Fruit fly (Drosophila melanogaster) whole organism, embryonic: ENCODE measurements around the gene CG5056.

ENCODE experiments used
- ATbp ChIP-seq: fragments of 200-800 bp; sonication (Bioruptor generic); optimal IDR thresholded peaks from 2 replicates; lab custom pipeline; 2017; ENCODE audit warnings: missing biosample characterization, mild to moderate bottlenecking, missing genetic modification characterization, missing genetic modification reagents
- Atf3 ChIP-seq: fragments of 200-800 bp; sonication (Bioruptor generic); optimal IDR thresholded peaks from 3 replicates; lab custom pipeline; 2016; ENCODE audit warnings: missing biosample characterization, missing genetic modification characterization
- CG10462 ChIP-seq: fragments of 200-800 bp; sonication (Bioruptor generic); optimal IDR thresholded peaks from 2 replicates; lab custom pipeline; 2016; ENCODE audit warnings: missing biosample characterization, missing genetic modification characterization
- CG10654 ChIP-seq: fragments of 200-800 bp; sonication (Bioruptor generic); optimal IDR thresholded peaks from 2 replicates; lab custom pipeline; 2016; ENCODE audit warnings: missing biosample characterization, missing genetic modification characterization
- CG12236 ChIP-seq: fragments of 200-800 bp; sonication (Bioruptor generic); optimal IDR thresholded peaks from 2 replicates; lab custom pipeline; 2016; ENCODE audit warnings: missing biosample characterization, missing genetic modification characterization
- CG12299 ChIP-seq: fragments of 200-800 bp; sonication (Bioruptor generic); optimal IDR thresholded peaks from 2 replicates; lab custom pipeline; 2018; ENCODE audit warnings: missing biosample characterization, mild to moderate bottlenecking, missing genetic modification characterization
- CG12942 ChIP-seq: fragments of 200-800 bp; sonication (Bioruptor generic); optimal IDR thresholded peaks from 3 replicates; lab custom pipeline; 2016; ENCODE audit warnings: missing biosample characterization, missing genetic modification characterization
- CG14441 ChIP-seq: fragments of 200-800 bp; sonication (Bioruptor generic); IDR thresholded peaks from 2 replicates; pipeline ENCODE4 v1.3.6; 2022; ENCODE audit warnings: missing biosample characterization, missing genetic modification characterization
- CG1602 ChIP-seq: fragments of 200-800 bp; sonication (Bioruptor generic); optimal IDR thresholded peaks from 3 replicates; lab custom pipeline; 2016; ENCODE audit warnings: missing biosample characterization, missing genetic modification characterization
- CG1603 ChIP-seq: fragments of 200-800 bp; sonication (Bioruptor generic); optimal IDR thresholded peaks from 2 replicates; lab custom pipeline; 2019; ENCODE audit warnings: missing biosample characterization, mild to moderate bottlenecking, missing genetic modification characterization, moderate library complexity
- CG16779 ChIP-seq: fragments of 200-800 bp; sonication (Bioruptor generic); IDR thresholded peaks from 2 replicates; pipeline ENCODE4 v1.3.6; 2022; ENCODE audit warnings: missing biosample characterization, missing genetic modification characterization
- CG16813 ChIP-seq: fragments of 200-800 bp; sonication (Bioruptor generic); IDR thresholded peaks from 3 replicates; pipeline ENCODE4 v1.3.6; 2022; ENCODE audit warnings: missing biosample characterization, missing genetic modification characterization; ENCODE audit not compliant: partially characterized antibody
- CG17829 ChIP-seq: fragments of 200-800 bp; optimal IDR thresholded peaks from 2 replicates; lab custom pipeline; 2019; ENCODE audit warnings: missing biosample characterization, mild to moderate bottlenecking, missing genetic modification characterization, moderate library complexity
- CG17912 ChIP-seq: fragments of 200-800 bp; sonication (Bioruptor generic); optimal IDR thresholded peaks from 2 replicates; lab custom pipeline; 2018; ENCODE audit warnings: missing biosample characterization, mild to moderate bottlenecking, missing genetic modification characterization
- CG2889 ChIP-seq: fragments of 200-800 bp; sonication (Bioruptor generic); IDR thresholded peaks from 3 replicates; pipeline ENCODE4 v1.3.6; 2022; ENCODE audit warnings: missing biosample characterization, missing genetic modification characterization
- CG32767 ChIP-seq: fragments of 200-800 bp; sonication (Bioruptor generic); IDR thresholded peaks from 2 replicates; pipeline ENCODE4 v1.3.6; 2022; ENCODE audit warnings: missing biosample characterization, missing genetic modification characterization
- CG3407 ChIP-seq: fragments of 200-800 bp; sonication (Bioruptor generic); optimal IDR thresholded peaks from 2 replicates; lab custom pipeline; 2018; ENCODE audit warnings: missing biosample characterization, mild to moderate bottlenecking, missing genetic modification characterization
- CG4424 ChIP-seq: fragments of 200-800 bp; sonication (Bioruptor generic); optimal IDR thresholded peaks from 3 replicates; lab custom pipeline; 2016; ENCODE audit warnings: missing biosample characterization, missing genetic modification characterization
- CG5245 ChIP-seq: fragments of 200-800 bp; sonication (Bioruptor generic); optimal IDR thresholded peaks from 3 replicates; lab custom pipeline; 2016; ENCODE audit warnings: missing biosample characterization, missing genetic modification characterization
- CG9215 ChIP-seq: fragments of 200-800 bp; sonication (Bioruptor generic); IDR thresholded peaks from 2 replicates; pipeline ENCODE4 v1.3.6; 2022; ENCODE audit warnings: missing biosample characterization, missing genetic modification characterization
- CHES-1-like ChIP-seq: fragments of 200-800 bp; sonication (Bioruptor generic); optimal IDR thresholded peaks from 2 replicates; lab custom pipeline; 2016; ENCODE audit warnings: missing biosample characterization, missing genetic modification characterization
- Dek ChIP-seq: fragments of 200-800 bp; sonication (Bioruptor generic); optimal IDR thresholded peaks from 3 replicates; lab custom pipeline; 2019; ENCODE audit warnings: missing biosample characterization, mild to moderate bottlenecking, missing genetic modification characterization, moderate library complexity
- E2f1 ChIP-seq: fragments of 200-800 bp; sonication (Bioruptor generic); IDR thresholded peaks from 2 replicates; pipeline ENCODE4 v1.3.6; 2022; ENCODE audit warnings: missing biosample characterization, missing genetic modification characterization
- HLH4C ChIP-seq: fragments of 200-800 bp; sonication (Bioruptor generic); IDR thresholded peaks from 3 replicates; pipeline ENCODE4 v1.3.6; 2022; ENCODE audit warnings: missing biosample characterization, missing genetic modification characterization; ENCODE audit not compliant: partially characterized antibody
- Hmx ChIP-seq: fragments of 200-800 bp; sonication (Bioruptor generic); optimal IDR thresholded peaks from 2 replicates; lab custom pipeline; 2016; ENCODE audit warnings: missing biosample characterization, missing genetic modification characterization
- Hr3 ChIP-seq: fragments of 200-800 bp; sonication (Bioruptor generic); optimal IDR thresholded peaks from 3 replicates; lab custom pipeline; 2016; ENCODE audit warnings: missing biosample characterization, missing genetic modification characterization
- Hr78 ChIP-seq, 2 experiments: fragments of 200-800 bp in 1 of 2; fragments of >200 bp in 1 of 2; sonication (Bioruptor generic) in 1 of 2; optimal IDR thresholded peaks; 2 replicates each; lab custom pipeline; 2017 to 2019; ENCODE audit warnings: missing biosample characterization in 2 of 2, missing genetic modification characterization in 2 of 2, mild to moderate bottlenecking in 1 of 2, moderate library complexity in 1 of 2
- Med ChIP-seq: fragments of 200-800 bp; sonication (Bioruptor generic); peaks from one replicate; lab custom pipeline; 2016; ENCODE audit warnings: missing biosample characterization, missing genetic modification characterization, mild to moderate bottlenecking, inconsistent platforms, moderate library complexity
- Mrtf ChIP-seq: fragments of 200-800 bp; sonication (Bioruptor generic); IDR thresholded peaks from 3 replicates; pipeline ENCODE4 v1.3.6; 2022; ENCODE audit warnings: missing biosample characterization, missing genetic modification characterization
- Nf-YB ChIP-seq: fragments of 200-800 bp; sonication (Bioruptor generic); optimal IDR thresholded peaks from 3 replicates; lab custom pipeline; 2019; ENCODE audit warnings: missing biosample characterization, mild to moderate bottlenecking, missing genetic modification characterization, moderate library complexity
- Oaz ChIP-seq: fragments of 200-800 bp; sonication (Bioruptor generic); IDR thresholded peaks from 2 replicates; pipeline ENCODE4 v1.3.6; 2022; ENCODE audit warnings: missing biosample characterization, missing genetic modification characterization
- Pdp1 ChIP-seq, 2 experiments: fragments of 200-800 bp; sonication (Bioruptor generic); optimal IDR thresholded peaks; 3 replicates each; lab custom pipeline; 2016; ENCODE audit warnings: missing biosample characterization in 2 of 2, missing genetic modification characterization in 2 of 2, mild to moderate bottlenecking in 1 of 2, moderate library complexity in 1 of 2
- Stat92E ChIP-seq, 3 experiments: fragments of >200 bp in 2 of 3; fragments of 200-800 bp in 1 of 3; sonication (Bioruptor generic) in 1 of 3; optimal IDR thresholded peaks; 2 replicates each; lab custom pipeline; 2017 to 2019; ENCODE audit warnings: missing biosample characterization in 3 of 3, missing genetic modification characterization in 3 of 3, mild to moderate bottlenecking in 1 of 3, moderate library complexity in 1 of 3
- dpn ChIP-seq, 2 experiments: fragments of 200-800 bp; sonication (Bioruptor generic); optimal IDR thresholded peaks; 3 replicates each; lab custom pipeline; 2016; ENCODE audit warnings: missing biosample characterization in 2 of 2, missing genetic modification characterization in 2 of 2
- eyg ChIP-seq: fragments of 200-800 bp; sonication (Bioruptor generic); optimal IDR thresholded peaks from 3 replicates; lab custom pipeline; 2016; ENCODE audit warnings: missing biosample characterization, missing genetic modification characterization
- gt ChIP-seq: fragments of 200-800 bp; sonication (Bioruptor generic); IDR thresholded peaks from 2 replicates; pipeline ENCODE4 v1.3.6; 2022; ENCODE audit warnings: missing biosample characterization, missing genetic modification characterization
- hbn ChIP-seq: fragments of 200-800 bp; sonication (Bioruptor generic); IDR thresholded peaks from 2 replicates; pipeline ENCODE4 v1.3.6; 2022; ENCODE audit warnings: missing biosample characterization, missing genetic modification characterization; ENCODE audit not compliant: partially characterized antibody
- hkb ChIP-seq, 2 experiments: fragments of 200-800 bp in 1 of 2; fragments of >200 bp in 1 of 2; sonication (Bioruptor generic) in 1 of 2; IDR thresholded peaks in 1 of 2; optimal IDR thresholded peaks in 1 of 2; 2 replicates each; pipeline versions ENCODE4 v1.3.6 to Lab custom; 2017 to 2022; ENCODE audit warnings: missing biosample characterization in 1 of 2, missing genetic modification characterization in 1 of 2
- insv ChIP-seq, 2 experiments: fragments of 200-800 bp; sonication (Bioruptor generic); optimal IDR thresholded peaks; 3 replicates each; lab custom pipeline; 2016 to 2018; ENCODE audit warnings: missing biosample characterization in 2 of 2, missing genetic modification characterization in 2 of 2
- nom ChIP-seq: fragments of 200-800 bp; sonication (Bioruptor generic); optimal IDR thresholded peaks from 2 replicates; lab custom pipeline; 2017; ENCODE audit warnings: missing biosample characterization, missing genetic modification characterization, mild to moderate bottlenecking, moderate library complexity, missing genetic modification reagents
- org-1 ChIP-seq: fragments of 200-800 bp; sonication (Bioruptor generic); optimal IDR thresholded peaks from 2 replicates; lab custom pipeline; 2017; ENCODE audit warnings: missing biosample characterization, missing genetic modification characterization
- ranshi ChIP-seq: fragments of 200-800 bp; sonication (Bioruptor generic); IDR thresholded peaks from 2 replicates; pipeline ENCODE4 v1.3.6; 2022; ENCODE audit warnings: missing biosample characterization, missing genetic modification characterization
- sima ChIP-seq: fragments of 200-800 bp; sonication (Bioruptor generic); optimal IDR thresholded peaks from 2 replicates; lab custom pipeline; 2016; ENCODE audit warnings: missing biosample characterization, missing genetic modification characterization
- sug ChIP-seq: fragments of 200-800 bp; optimal IDR thresholded peaks from 2 replicates; lab custom pipeline; 2019; ENCODE audit warnings: missing biosample characterization, mild to moderate bottlenecking, missing genetic modification characterization, moderate library complexity
- trem ChIP-seq: fragments of 200-800 bp; optimal IDR thresholded peaks from 3 replicates; lab custom pipeline; 2019; ENCODE audit warnings: missing biosample characterization, mild to moderate bottlenecking, missing genetic modification characterization, moderate library complexity
- tup ChIP-seq: fragments of 200-800 bp; sonication (Bioruptor generic); optimal IDR thresholded peaks from 2 replicates; lab custom pipeline; 2016; ENCODE audit warnings: missing biosample characterization, mild to moderate bottlenecking, missing genetic modification characterization, moderate library complexity
- twi ChIP-seq: fragments of 200-800 bp; optimal IDR thresholded peaks from 2 replicates; lab custom pipeline; 2019; ENCODE audit warnings: missing biosample characterization, mild to moderate bottlenecking, missing genetic modification characterization, moderate library complexity

CG5056 gene

DNA sequence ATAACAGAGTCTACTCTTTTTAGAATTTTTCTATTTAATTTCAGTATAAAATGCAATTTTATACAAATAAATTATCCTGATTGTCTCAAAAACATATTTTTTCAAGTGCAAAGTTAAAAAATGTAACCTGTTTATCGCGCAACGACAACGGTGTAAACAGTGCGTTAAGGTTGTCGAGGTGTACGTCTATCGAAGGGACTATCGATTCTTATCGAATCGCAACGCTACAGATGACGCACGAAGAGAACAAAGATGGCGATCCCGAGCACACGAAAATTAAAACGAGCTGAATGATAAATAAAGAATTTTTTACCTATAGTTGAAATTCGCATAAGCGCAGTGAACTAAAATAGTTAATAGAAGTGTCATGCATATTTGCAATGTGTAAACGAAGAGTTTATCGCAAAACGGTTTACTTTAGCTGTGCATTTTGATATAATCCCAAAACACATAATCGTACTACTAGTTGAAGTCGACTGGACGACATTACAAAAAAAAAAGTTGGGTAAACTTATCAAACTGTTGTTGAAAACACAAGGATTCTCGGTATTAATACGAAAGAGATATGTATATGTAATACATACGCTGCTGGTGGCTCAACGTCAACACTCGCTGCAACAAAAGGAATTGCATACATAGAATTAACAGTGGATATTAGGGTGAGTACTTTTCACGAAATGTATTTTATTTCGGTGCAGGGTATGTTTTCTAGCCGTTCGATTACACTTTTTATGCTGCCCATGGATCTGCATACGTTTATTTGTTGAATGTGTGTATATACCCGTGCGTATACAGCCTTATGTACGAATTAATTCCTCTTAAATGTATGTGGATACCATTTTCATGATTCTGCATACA lies 21.6 kb downstream of the CG5056 start, which contains the start of gene da (continued):
- TF ChIP-seq ATbp (GFP tag; lab: Kevin White, UChicago): no peak
- peak; percentile 15 for TF ChIP-seq nom
- peak; percentile 30; the same call in 1 of the 2 replicates for TF ChIP-seq CG32767 (GFP tag; lab: Robert Waterston, UW)
- no peak for TF ChIP-seq Stat92E (GFP tag; optimal IDR thresholded peaks at IDR 0.05; lab: Kevin White, UChicago)
- TF ChIP-seq CG4424 (GFP tag; lab: Kevin White, UChicago): peak; percentile 55
- TF ChIP-seq CG3407 (GFP tag; lab: Kevin White, UChicago): no peak
- no peak for TF ChIP-seq CG16779 (GFP tag; lab: Robert Waterston, UW)
- TF ChIP-seq Atf3: peak; percentile 72
- TF ChIP-seq ranshi (GFP tag; lab: Robert Waterston, UW): 0 out of 2 replicates have a peak, but pooled peaks have one; percentile 17
- peak; percentile 48 for TF ChIP-seq CG12236 (GFP tag; lab: Kevin White, UChicago)
- peak; percentile 64 for TF ChIP-seq CG10654 (GFP tag; lab: Kevin White, UChicago)
- TF ChIP-seq tup (GFP tag; lab: Kevin White, UChicago): no peak
- peak; percentile 9 for TF ChIP-seq CG5245 (GFP tag; lab: Kevin White, UChicago)
- TF ChIP-seq CG1603: peak; percentile 97
- peak; percentile 63 to 69 for TF ChIP-seq dpn (GFP tag; optimal IDR thresholded peaks at IDR 0.05; lab: Kevin White, UChicago)
- TF ChIP-seq HLH4C: peak; percentile 61; the same call in 2 of the 3 replicates
- TF ChIP-seq sug (tag; lab: Kevin White, UChicago): peak; percentile 75
- TF ChIP-seq hbn (GFP tag; lab: Robert Waterston, UW): peak; percentile 41
- peak; percentile 92 for TF ChIP-seq Med (GFP tag; lab: Kevin White, UChicago)
- no peak for TF ChIP-seq insv (GFP tag; optimal IDR thresholded peaks at IDR 0.05; lab: Kevin White, UChicago)
- peak; percentile 10 for TF ChIP-seq CG10462 (GFP tag; lab: Kevin White, UChicago)
- TF ChIP-seq Mrtf (GFP tag; lab: Robert Waterston, UW): no peak; the same call in 2 of the 3 replicates
- TF ChIP-seq CG2889 (GFP tag; lab: Robert Waterston, UW): no peak
- TF ChIP-seq CG12942 (GFP tag; lab: Kevin White, UChicago): peak; percentile 22
- peak; percentile 65 for TF ChIP-seq Dek (tag; lab: Kevin White, UChicago)
- no peak for TF ChIP-seq org-1 (GFP tag; lab: Kevin White, UChicago)
- peak; percentile 64 for TF ChIP-seq CG16813 (GFP tag; lab: Robert Waterston, UW)
- peak; percentile 36 for TF ChIP-seq CG1602 (GFP tag; lab: Kevin White, UChicago)
- TF ChIP-seq CG14441 (GFP tag; lab: Robert Waterston, UW): peak; percentile 59
- peak; percentile 59 for TF ChIP-seq trem (tag; lab: Kevin White, UChicago)
- peak; percentile 49 for TF ChIP-seq Hmx (GFP tag; lab: Kevin White, UChicago)
- peak; percentile 76 for TF ChIP-seq CG17829 (tag; lab: Kevin White, UChicago)
- no peak for TF ChIP-seq sima (GFP tag; lab: Kevin White, UChicago)
- TF ChIP-seq hkb (optimal IDR thresholded peaks at IDR 0.05; lab: Kevin White, UChicago): no peak
- TF ChIP-seq hkb (GFP tag; IDR thresholded peaks at IDR 0.05; lab: Robert Waterston, UW): peak; percentile 54
- TF ChIP-seq Nf-YB (GFP tag; lab: Kevin White, UChicago): peak; percentile 38
- no peak for TF ChIP-seq Oaz
- no peak for TF ChIP-seq gt (GFP tag; lab: Robert Waterston, UW)
- no peak for TF ChIP-seq CG12299 (tag; lab: Kevin White, UChicago)
- TF ChIP-seq twi: peak; percentile 43
- TF ChIP-seq Hr78 (GFP tag; optimal IDR thresholded peaks at IDR 0.05; lab: Kevin White, UChicago): peak in 1 of 2 experiments; percentile 8
- TF ChIP-seq Pdp1 (GFP tag; optimal IDR thresholded peaks at IDR 0.05; lab: Kevin White, UChicago): peak; percentile 33 to 69
- TF ChIP-seq CG17912 (GFP tag; lab: Kevin White, UChicago): peak; percentile 32
- no peak for TF ChIP-seq CG9215 (GFP tag; lab: Robert Waterston, UW)
- peak; percentile 60 for TF ChIP-seq CHES-1-like (GFP tag; lab: Kevin White, UChicago)
- TF ChIP-seq eyg (GFP tag; lab: Kevin White, UChicago): no peak
- peak; percentile 50; the same call in 1 of the 2 replicates for TF ChIP-seq E2f1 (GFP tag; lab: Robert Waterston, UW)
- peak; percentile 61 for TF ChIP-seq Hr3 (GFP tag; lab: Kevin White, UChicago)
